Worm (Caenorhabditis elegans): ENCODE data around the gene rsa-2.

- TF ChIP-seq nhr-11 (tag; optimal IDR thresholded peaks at IDR 0.05) (no peak), lin-11 (tag; optimal IDR thresholded peaks at IDR 0.05) (no peak), mdl-1 (tag; optimal IDR thresholded peaks at IDR 0.05) (no peak), peb-1 (tag; optimal IDR thresholded peaks at IDR 0.05) (no peak), aly-2 (tag; optimal IDR thresholded peaks at IDR 0.05) (no peak)
These were observed 1.3 kb downstream of the rsa-2 start for ce11 chrIII:11064576-11064975.
